Worm (Caenorhabditis elegans) whole organism, L1 larva: Measurements from ENCODE around the gene gst-29.

ENCODE experiments used
- C04F5.9 ChIP-seq: sonication (generic microtip); optimal IDR thresholded peaks from 2 replicates; lab custom pipeline; 2016; ENCODE audit warnings: missing genetic modification characterization, missing compliant biosample characterization
- C16A3.4 ChIP-seq: fragments of 150-350 bp; optimal IDR thresholded peaks from 2 replicates; lab custom pipeline; 2014; ENCODE audit warnings: missing biosample characterization, missing genetic modification characterization
- F16B12.6 ChIP-seq: fragments of 150-350 bp; optimal IDR thresholded peaks from 2 replicates; lab custom pipeline; 2014; ENCODE audit warnings: missing biosample characterization, missing genetic modification characterization
- Y116A8C.19 ChIP-seq: sonication (generic microtip); optimal IDR thresholded peaks from 2 replicates; lab custom pipeline; 2016; ENCODE audit warnings: missing compliant biosample characterization, missing genetic modification characterization, borderline replicate concordance
- alr-1 ChIP-seq: fragments of 200-800 bp; sonication (Bioruptor generic); optimal IDR thresholded peaks from 2 replicates; lab custom pipeline; 2018; ENCODE audit warnings: borderline replicate concordance, mild to moderate bottlenecking, missing genetic modification characterization, missing compliant biosample characterization
- aly-2 ChIP-seq: fragments of 150-350 bp; optimal IDR thresholded peaks from 2 replicates; lab custom pipeline; 2014; ENCODE audit warnings: missing biosample characterization, missing genetic modification characterization
- ceh-82 ChIP-seq, 3 experiments: fragments of 150-350 bp in 1 of 3; sonication (generic microtip) in 2 of 3; optimal IDR thresholded peaks; 2 replicates each; lab custom pipeline; 2014 to 2017; ENCODE audit warnings: missing biosample characterization in 3 of 3, missing genetic modification characterization in 3 of 3
- ceh-88 ChIP-seq: fragments of 200-800 bp; sonication (Bioruptor generic); IDR thresholded peaks from 2 replicates; pipeline ENCODE4 v1.3.6; 2022; ENCODE audit warnings: missing genetic modification characterization, missing compliant biosample characterization
- dpl-1 ChIP-seq, 3 experiments: fragments of 150-350 bp in 2 of 3; sonication (generic microtip) in 1 of 3; optimal IDR thresholded peaks; 2 replicates each; lab custom pipeline; 2014 to 2017; ENCODE audit warnings: missing biosample characterization in 3 of 3, missing genetic modification characterization in 3 of 3, missing genetic modification reagents in 3 of 3
- efl-1 ChIP-seq, 4 experiments: fragments of 150-350 bp; optimal IDR thresholded peaks in 3 of 4; peaks in 1 of 4; 1 replicate in 1 of 4; 2 replicates in 3 of 4; lab custom pipeline; 2014; ENCODE audit warnings: missing biosample characterization in 2 of 4, missing genetic modification characterization in 2 of 4, missing genetic modification reagents in 2 of 4
- efl-3 ChIP-seq: fragments of 200-800 bp; sonication (Bioruptor generic); optimal IDR thresholded peaks from 2 replicates; lab custom pipeline; 2018; ENCODE audit warnings: mild to moderate bottlenecking, missing genetic modification characterization, missing compliant biosample characterization
- elt-2 ChIP-seq: sonication (generic microtip); optimal IDR thresholded peaks from 2 replicates; lab custom pipeline; 2016; ENCODE audit warnings: missing genetic modification characterization, mild to moderate bottlenecking, inconsistent platforms, missing compliant biosample characterization, missing genetic modification reagents
- ets-5 ChIP-seq: fragments of 200-800 bp; sonication (Bioruptor generic); IDR thresholded peaks from 2 replicates; pipeline ENCODE4 v1.3.6; 2022; ENCODE audit warnings: missing genetic modification characterization, missing compliant biosample characterization
- fkh-10 ChIP-seq: sonication (generic microtip); optimal IDR thresholded peaks from 2 replicates; lab custom pipeline; 2017; ENCODE audit warnings: missing biosample characterization, missing genetic modification reagents, missing genetic modification characterization
- fkh-4 ChIP-seq: sonication (generic microtip); optimal IDR thresholded peaks from 2 replicates; lab custom pipeline; 2016; ENCODE audit warnings: missing compliant biosample characterization, missing genetic modification characterization, borderline replicate concordance
- fos-1 ChIP-seq: fragments of 150-350 bp; optimal IDR thresholded peaks from 2 replicates; lab custom pipeline; 2014; ENCODE audit warnings: missing biosample characterization, missing genetic modification characterization
- hlh-17 ChIP-seq: fragments of 200-800 bp; sonication (Bioruptor generic); optimal IDR thresholded peaks from 2 replicates; lab custom pipeline; 2018; ENCODE audit warnings: missing genetic modification characterization, mild to moderate bottlenecking, missing compliant biosample characterization, moderate library complexity, borderline replicate concordance
- hlh-4 ChIP-seq: sonication (generic microtip); optimal IDR thresholded peaks from 2 replicates; lab custom pipeline; 2016; ENCODE audit warnings: mild to moderate bottlenecking, missing genetic modification characterization, missing compliant biosample characterization
- irx-1 ChIP-seq: sonication (generic microtip); optimal IDR thresholded peaks from 2 replicates; lab custom pipeline; 2016; ENCODE audit warnings: missing genetic modification characterization, missing compliant biosample characterization
- isw-1 ChIP-seq: fragments of 200-800 bp; sonication (Bioruptor generic); IDR thresholded peaks from 2 replicates; pipeline ENCODE4 v1.3.6; 2022; ENCODE audit warnings: missing genetic modification characterization, missing compliant biosample characterization
- lin-13 ChIP-seq: fragments of 150-350 bp; optimal IDR thresholded peaks from 2 replicates; lab custom pipeline; 2014; ENCODE audit warnings: missing biosample characterization, missing genetic modification reagents, missing genetic modification characterization
- lin-14 ChIP-seq: fragments of 200-800 bp; sonication (Bioruptor generic); optimal IDR thresholded peaks from 2 replicates; lab custom pipeline; 2018; ENCODE audit warnings: mild to moderate bottlenecking, missing genetic modification characterization, moderate library complexity, missing compliant biosample characterization
- lin-15B ChIP-seq: fragments of 150-350 bp; sonication (generic microtip); optimal IDR thresholded peaks from 3 replicates; lab custom pipeline; 2014; ENCODE audit warnings: missing biosample characterization, missing genetic modification characterization
- lin-39 ChIP-seq: fragments of 150-350 bp; optimal IDR thresholded peaks from 2 replicates; lab custom pipeline; 2014; ENCODE audit warnings: missing biosample characterization, missing genetic modification reagents, missing genetic modification characterization
- lir-3 ChIP-seq: sonication (generic microtip); optimal IDR thresholded peaks from 2 replicates; lab custom pipeline; 2016; ENCODE audit warnings: mild to moderate bottlenecking, missing genetic modification characterization, moderate library complexity, missing compliant biosample characterization; ENCODE audit not compliant: poor library complexity
- mab-9 ChIP-seq: fragments of 200-800 bp; sonication (Bioruptor generic); IDR thresholded peaks from 2 replicates; pipeline ENCODE4 v1.3.6; 2022; ENCODE audit warnings: missing genetic modification reagents, missing genetic modification characterization, missing compliant biosample characterization
- mef-2 ChIP-seq: fragments of 150-350 bp; optimal IDR thresholded peaks from 2 replicates; lab custom pipeline; 2014; ENCODE audit warnings: missing biosample characterization, missing genetic modification characterization
- nhr-11 ChIP-seq: fragments of 150-350 bp; optimal IDR thresholded peaks from 2 replicates; lab custom pipeline; 2014; ENCODE audit warnings: missing biosample characterization, missing genetic modification characterization
- nhr-237 ChIP-seq: fragments of 150-350 bp; optimal IDR thresholded peaks from 2 replicates; lab custom pipeline; 2014; ENCODE audit warnings: missing biosample characterization, missing genetic modification characterization
- nhr-28 ChIP-seq: fragments of 150-350 bp; optimal IDR thresholded peaks from 2 replicates; lab custom pipeline; 2014; ENCODE audit warnings: missing biosample characterization, missing genetic modification characterization
- nhr-47 ChIP-seq: sonication (generic microtip); optimal IDR thresholded peaks from 2 replicates; lab custom pipeline; 2016; ENCODE audit warnings: mild to moderate bottlenecking, missing genetic modification characterization, moderate library complexity, missing compliant biosample characterization
- nhr-76 ChIP-seq: sonication (generic microtip); optimal IDR thresholded peaks from 2 replicates; lab custom pipeline; 2017; ENCODE audit warnings: missing biosample characterization, missing genetic modification characterization
- nhr-84 ChIP-seq: sonication (generic microtip); optimal IDR thresholded peaks from 2 replicates; lab custom pipeline; 2017; ENCODE audit warnings: missing biosample characterization, missing genetic modification characterization
- nhr-85 ChIP-seq: sonication (generic microtip); peaks from one replicate; lab custom pipeline; 2016; ENCODE audit warnings: missing genetic modification characterization, inconsistent platforms, missing compliant biosample characterization
- pax-3 ChIP-seq: fragments of 200-800 bp; sonication (Bioruptor generic); optimal IDR thresholded peaks from 2 replicates; lab custom pipeline; 2018; ENCODE audit warnings: mild to moderate bottlenecking, missing genetic modification characterization, moderate library complexity, missing compliant biosample characterization
- pqm-1 ChIP-seq: sonication (generic microtip); optimal IDR thresholded peaks from 3 replicates; lab custom pipeline; 2017; ENCODE audit warnings: missing biosample characterization, missing genetic modification characterization
- rnt-1 ChIP-seq: sonication (generic microtip); optimal IDR thresholded peaks from 2 replicates; lab custom pipeline; 2016; ENCODE audit warnings: mild to moderate bottlenecking, missing genetic modification characterization, moderate library complexity, missing compliant biosample characterization
- skn-1 ChIP-seq: fragments of 150-350 bp; optimal IDR thresholded peaks from 2 replicates; lab custom pipeline; 2014; ENCODE audit warnings: missing biosample characterization, missing genetic modification characterization
- sox-4 ChIP-seq: sonication (generic microtip); optimal IDR thresholded peaks from 2 replicates; lab custom pipeline; 2016; ENCODE audit warnings: missing genetic modification characterization, missing compliant biosample characterization
- sptf-1 ChIP-seq: fragments of 150-350 bp; optimal IDR thresholded peaks from 2 replicates; lab custom pipeline; 2014; ENCODE audit warnings: missing biosample characterization, missing genetic modification characterization
- sup-37 ChIP-seq: fragments of 200-800 bp; sonication (Bioruptor generic); optimal IDR thresholded peaks from 2 replicates; lab custom pipeline; 2018; ENCODE audit warnings: mild to moderate bottlenecking, missing genetic modification characterization, missing compliant biosample characterization
- swsn-7 ChIP-seq: sonication (generic microtip); optimal IDR thresholded peaks from 2 replicates; lab custom pipeline; 2016; ENCODE audit warnings: missing genetic modification characterization, missing compliant biosample characterization
- tlp-1 ChIP-seq: fragments of 150-350 bp; optimal IDR thresholded peaks from 2 replicates; lab custom pipeline; 2014; ENCODE audit warnings: missing biosample characterization, missing genetic modification characterization
- unc-30 ChIP-seq: sonication (generic microtip); optimal IDR thresholded peaks from 2 replicates; lab custom pipeline; 2017; ENCODE audit warnings: missing biosample characterization, missing genetic modification characterization
- unc-62 ChIP-seq: fragments of 150-350 bp; optimal IDR thresholded peaks from 2 replicates; lab custom pipeline; 2014; ENCODE audit warnings: missing biosample characterization, missing genetic modification reagents, missing genetic modification characterization
- unc-86 ChIP-seq: sonication (generic microtip); optimal IDR thresholded peaks from 2 replicates; lab custom pipeline; 2016; ENCODE audit warnings: missing genetic modification characterization, missing compliant biosample characterization
- vab-15 ChIP-seq: sonication (generic microtip); optimal IDR thresholded peaks from 2 replicates; lab custom pipeline; 2017; ENCODE audit warnings: missing genotype, mild to moderate bottlenecking, missing genetic modification characterization, missing compliant biosample characterization
- xbp-1 ChIP-seq: sonication (generic microtip); optimal IDR thresholded peaks from 2 replicates; lab custom pipeline; 2016; ENCODE audit warnings: missing genetic modification characterization, missing compliant biosample characterization
- zag-1 ChIP-seq: fragments of 150-350 bp; optimal IDR thresholded peaks from 2 replicates; lab custom pipeline; 2014; ENCODE audit warnings: missing biosample characterization, missing genetic modification characterization
- ztf-4 ChIP-seq: fragments of 150-350 bp; optimal IDR thresholded peaks from 2 replicates; lab custom pipeline; 2014; ENCODE audit warnings: missing biosample characterization, missing genetic modification characterization

The gst-29 gene

DNA sequence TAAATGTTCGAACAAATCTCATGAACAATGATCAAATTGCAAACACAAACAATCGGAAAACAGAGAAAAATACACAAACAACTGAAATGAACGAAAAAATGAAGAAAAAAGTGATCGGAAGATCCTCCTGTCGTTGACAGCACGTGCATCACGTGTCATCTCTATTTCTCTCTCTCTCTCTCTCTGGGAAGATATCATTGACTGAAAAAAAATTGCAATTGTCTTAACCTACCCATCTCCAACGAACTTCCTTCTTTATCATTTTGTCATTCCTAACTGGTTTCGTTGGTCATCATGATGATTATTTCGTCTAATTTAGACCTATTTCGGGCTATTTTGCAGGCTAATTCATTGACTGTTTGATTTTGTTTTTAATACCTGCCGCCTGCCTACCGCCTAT is 35.7 kb upstream of the gst-29 start (continued):
- TF ChIP-seq Y116A8C.19 (tag; lab: Kevin White, UChicago) (no peak), elt-2 (tag; lab: Kevin White, UChicago) (no peak), F16B12.6 (no peak), rnt-1 (tag; lab: Kevin White, UChicago) (peak; percentile 36), irx-1 (no peak), ceh-88 (GFP tag; lab: Robert Waterston, UW) (no peak), unc-30 (tag; lab: Kevin White, UChicago) (no peak), dpl-1 (GFP tag; optimal IDR thresholded peaks at IDR 0.05; lab: Kevin White, UChicago) (peak in 2 of 3 experiments; percentile 23 to 56), aly-2 (no peak), nhr-85 (peak; percentile 93), isw-1 (GFP tag; lab: Robert Waterston, UW) (no peak), nhr-11 (no peak), C04F5.9 (tag; lab: Kevin White, UChicago) (no peak), fos-1 (no peak), unc-86 (tag; lab: Kevin White, UChicago) (no peak), C16A3.4 (tag; lab: Kevin White, UChicago) (no peak), vab-15 (tag; lab: Kevin White, UChicago) (peak; percentile 62), mef-2 (tag; lab: Kevin White, UChicago) (no peak), swsn-7 (tag; lab: Kevin White, UChicago) (no peak), alr-1 (tag; lab: Kevin White, UChicago) (no peak), ztf-4 (tag; lab: Kevin White, UChicago) (no peak), sox-4 (tag; lab: Kevin White, UChicago) (no peak), xbp-1 (tag; lab: Kevin White, UChicago) (no peak), mab-9 (no peak), sptf-1 (no peak), nhr-76 (tag; lab: Kevin White, UChicago) (no peak), efl-1 (optimal IDR thresholded peaks at IDR 0.05; lab: Kevin White, UChicago) (peak; percentile 20 to 21), efl-1 (GFP tag; optimal IDR thresholded peaks at IDR 0.05 in 1 of 2; lab: Kevin White, UChicago) (peak; percentile 29), hlh-17 (GFP tag; lab: Kevin White, UChicago) (no peak), fkh-10 (GFP tag; lab: Kevin White, UChicago) (no peak), skn-1 (tag; lab: Kevin White, UChicago) (no peak), unc-62 (GFP tag; lab: Kevin White, UChicago) (no peak), nhr-237 (tag; lab: Kevin White, UChicago) (no peak), nhr-28 (tag; lab: Kevin White, UChicago) (no peak), nhr-84 (no peak), nhr-47 (tag; lab: Kevin White, UChicago) (peak; percentile 38), tlp-1 (tag; lab: Kevin White, UChicago) (no peak), pqm-1 (no peak), lir-3 (tag; lab: Kevin White, UChicago) (peak; percentile 76), ets-5 (no peak), pax-3 (tag; lab: Kevin White, UChicago) (no peak), fkh-4 (tag; lab: Kevin White, UChicago) (no peak), hlh-4 (tag; lab: Kevin White, UChicago) (no peak), lin-15B (tag; lab: Kevin White, UChicago) (no peak), ceh-82 (tag; optimal IDR thresholded peaks at IDR 0.05; lab: Kevin White, UChicago) (no peak), lin-13 (GFP tag; lab: Kevin White, UChicago) (no peak), sup-37 (GFP tag; lab: Kevin White, UChicago) (no peak), efl-3 (no peak), lin-14 (GFP tag; lab: Kevin White, UChicago) (peak; percentile 81), zag-1 (no peak), lin-39 (no peak)
